Worm (Caenorhabditis elegans) whole organism, late embryonic: ENCODE measurements around the gene C01G5.25.

Experiments
- C38D4.7 ChIP-seq: fragments of 200-800 bp; sonication (Bioruptor generic); optimal IDR thresholded peaks from 2 replicates; lab custom pipeline; 2018; ENCODE audit warnings: mild to moderate bottlenecking, missing genetic modification characterization, moderate library complexity, missing compliant biosample characterization
- K02D7.2 ChIP-seq: sonication (generic microtip); optimal IDR thresholded peaks from 2 replicates; lab custom pipeline; 2017; ENCODE audit warnings: mild to moderate bottlenecking, missing genetic modification characterization, missing compliant biosample characterization
- K09A11.1 ChIP-seq: sonication (generic microtip); optimal IDR thresholded peaks from 2 replicates; lab custom pipeline; 2017; ENCODE audit warnings: antibody characterized with exemption, mild to moderate bottlenecking, missing genetic modification characterization, missing compliant biosample characterization; ENCODE audit not compliant: insufficient read depth
- T23F11.4 ChIP-seq: fragments of 200-800 bp; sonication (Bioruptor generic); optimal IDR thresholded peaks from 2 replicates; lab custom pipeline; 2018; ENCODE audit warnings: mild to moderate bottlenecking, missing genetic modification characterization, missing compliant biosample characterization
- ama-1 ChIP-seq: fragments of 150-350 bp; optimal IDR thresholded peaks from 2 replicates; lab custom pipeline; 2014
- ceh-14 ChIP-seq: sonication (generic microtip); optimal IDR thresholded peaks from 2 replicates; lab custom pipeline; 2016; ENCODE audit warnings: missing genotype, missing genetic modification characterization, missing compliant biosample characterization
- ceh-18 ChIP-seq: sonication (generic microtip); optimal IDR thresholded peaks from 2 replicates; lab custom pipeline; 2016; ENCODE audit warnings: missing genetic modification characterization, missing compliant biosample characterization
- ceh-19 ChIP-seq: fragments of 200-800 bp; sonication (Bioruptor generic); optimal IDR thresholded peaks from 2 replicates; lab custom pipeline; 2018; ENCODE audit warnings: mild to moderate bottlenecking, missing genetic modification characterization, missing compliant biosample characterization
- ceh-2 ChIP-seq: sonication (generic microtip); optimal IDR thresholded peaks from 2 replicates; lab custom pipeline; 2016; ENCODE audit warnings: missing genotype, missing genetic modification characterization, missing compliant biosample characterization
- ceh-22 ChIP-seq: sonication (generic microtip); optimal IDR thresholded peaks from 2 replicates; lab custom pipeline; 2017; ENCODE audit warnings: missing biosample characterization, missing genetic modification characterization
- ceh-30 ChIP-seq: fragments of 150-350 bp; optimal IDR thresholded peaks from 2 replicates; lab custom pipeline; 2014; ENCODE audit warnings: missing biosample characterization, missing genetic modification characterization
- ceh-48 ChIP-seq: sonication (generic microtip); optimal IDR thresholded peaks from 2 replicates; lab custom pipeline; 2016; ENCODE audit warnings: missing genetic modification characterization, inconsistent platforms, missing compliant biosample characterization
- ceh-9 ChIP-seq: sonication (generic microtip); optimal IDR thresholded peaks from 2 replicates; lab custom pipeline; 2016; ENCODE audit warnings: mild to moderate bottlenecking, missing genetic modification characterization, inconsistent platforms, missing compliant biosample characterization
- dve-1 ChIP-seq: sonication (generic microtip); optimal IDR thresholded peaks from 2 replicates; lab custom pipeline; 2017; ENCODE audit warnings: antibody characterized with exemption, mild to moderate bottlenecking, missing genetic modification characterization, missing compliant biosample characterization
- elt-2 ChIP-seq: sonication (generic microtip); optimal IDR thresholded peaks from 2 replicates; lab custom pipeline; 2016; ENCODE audit warnings: missing genetic modification reagents, missing genetic modification characterization, missing compliant biosample characterization
- elt-4 ChIP-seq: sonication (generic microtip); optimal IDR thresholded peaks from 2 replicates; lab custom pipeline; 2016; ENCODE audit warnings: missing genetic modification characterization, missing compliant biosample characterization
- ets-4 ChIP-seq: sonication (generic microtip); optimal IDR thresholded peaks from 2 replicates; lab custom pipeline; 2016; ENCODE audit warnings: missing genetic modification characterization, missing compliant biosample characterization
- eyg-1 ChIP-seq: sonication (generic microtip); optimal IDR thresholded peaks from 2 replicates; lab custom pipeline; 2016; ENCODE audit warnings: missing genotype, missing genetic modification characterization, missing compliant biosample characterization
- gmeb-2 ChIP-seq: sonication (generic microtip); optimal IDR thresholded peaks from 2 replicates; lab custom pipeline; 2016; ENCODE audit warnings: missing genetic modification characterization, inconsistent platforms, missing compliant biosample characterization
- hlh-13 ChIP-seq: fragments of 200-800 bp; sonication (Bioruptor generic); optimal IDR thresholded peaks from 2 replicates; lab custom pipeline; 2018; ENCODE audit warnings: mild to moderate bottlenecking, missing genetic modification characterization, missing compliant biosample characterization
- hlh-15 ChIP-seq: sonication (generic microtip); optimal IDR thresholded peaks from 2 replicates; lab custom pipeline; 2016; ENCODE audit warnings: missing genetic modification characterization, missing compliant biosample characterization
- hlh-6 ChIP-seq: sonication (generic microtip); optimal IDR thresholded peaks from 2 replicates; lab custom pipeline; 2016; ENCODE audit warnings: missing genotype, missing genetic modification characterization, missing compliant biosample characterization
- hlh-8 ChIP-seq: sonication (generic microtip); optimal IDR thresholded peaks from 2 replicates; lab custom pipeline; 2016; ENCODE audit warnings: missing genotype, missing genetic modification characterization, missing compliant biosample characterization
- lim-6 ChIP-seq: sonication (generic microtip); optimal IDR thresholded peaks from 2 replicates; lab custom pipeline; 2016; ENCODE audit warnings: missing genetic modification characterization, missing compliant biosample characterization
- lin-11 ChIP-seq: fragments of 200-800 bp; sonication (Bioruptor generic); optimal IDR thresholded peaks from 2 replicates; lab custom pipeline; 2018; ENCODE audit warnings: mild to moderate bottlenecking, missing genetic modification characterization, missing compliant biosample characterization
- mec-3 ChIP-seq: sonication (generic microtip); optimal IDR thresholded peaks from 2 replicates; lab custom pipeline; 2016; ENCODE audit warnings: borderline replicate concordance, missing genetic modification characterization, missing compliant biosample characterization
- npax-4 ChIP-seq: sonication (generic microtip); optimal IDR thresholded peaks from 2 replicates; lab custom pipeline; 2016; ENCODE audit warnings: missing genetic modification characterization, missing compliant biosample characterization
- odd-2 ChIP-seq: sonication (generic microtip); optimal IDR thresholded peaks from 2 replicates; lab custom pipeline; 2017; ENCODE audit warnings: antibody characterized with exemption, mild to moderate bottlenecking, missing genetic modification characterization, missing compliant biosample characterization
- pag-3 ChIP-seq: sonication (generic microtip); optimal IDR thresholded peaks from 2 replicates; lab custom pipeline; 2016; ENCODE audit warnings: missing compliant biosample characterization, missing genetic modification characterization, borderline replicate concordance
- pat-9 ChIP-seq: fragments of 200-800 bp; sonication (Bioruptor generic); optimal IDR thresholded peaks from 2 replicates; lab custom pipeline; 2018; ENCODE audit warnings: mild to moderate bottlenecking, missing genetic modification characterization, moderate library complexity, missing compliant biosample characterization
- pax-1 ChIP-seq: fragments of 150-350 bp; optimal IDR thresholded peaks from 2 replicates; lab custom pipeline; 2014; ENCODE audit warnings: missing biosample characterization, missing genetic modification characterization
- pha-2 ChIP-seq: sonication (generic microtip); optimal IDR thresholded peaks from 2 replicates; lab custom pipeline; 2017; ENCODE audit warnings: mild to moderate bottlenecking, missing genetic modification characterization, missing compliant biosample characterization
- pros-1 ChIP-seq: fragments of 150-350 bp; optimal IDR thresholded peaks from 2 replicates; lab custom pipeline; 2014; ENCODE audit warnings: missing biosample characterization, missing genetic modification reagents, missing genetic modification characterization
- ref-2 ChIP-seq: sonication (generic microtip); optimal IDR thresholded peaks from 2 replicates; lab custom pipeline; 2016; ENCODE audit warnings: missing genetic modification characterization, missing compliant biosample characterization
- syd-9 ChIP-seq: sonication (generic microtip); optimal IDR thresholded peaks from 2 replicates; lab custom pipeline; 2016; ENCODE audit warnings: mild to moderate bottlenecking, missing genetic modification characterization, moderate library complexity, missing compliant biosample characterization
- tbx-7 ChIP-seq: sonication (generic microtip); optimal IDR thresholded peaks from 2 replicates; lab custom pipeline; 2016; ENCODE audit warnings: missing genotype, missing genetic modification characterization, missing compliant biosample characterization
- ttx-3 ChIP-seq: sonication (generic microtip); optimal IDR thresholded peaks from 2 replicates; lab custom pipeline; 2016; ENCODE audit warnings: missing genetic modification reagents, missing genetic modification characterization, missing compliant biosample characterization
- unc-3 ChIP-seq, 2 experiments: fragments of 200-800 bp in 1 of 2; sonication (Bioruptor generic) in 1 of 2; sonication (generic microtip) in 1 of 2; conservative IDR thresholded peaks in 1 of 2; optimal IDR thresholded peaks in 1 of 2; 2 replicates each; pipeline versions ENCODE4 v1.3.6 to Lab custom; 2016 to 2022; ENCODE audit warnings: missing compliant biosample characterization in 2 of 2, missing genetic modification characterization in 2 of 2, missing genetic modification reagents in 1 of 2
- zip-5 ChIP-seq: sonication (generic microtip); optimal IDR thresholded peaks from 2 replicates; lab custom pipeline; 2016; ENCODE audit warnings: missing genetic modification characterization, missing compliant biosample characterization

C01G5.25 gene

DNA sequence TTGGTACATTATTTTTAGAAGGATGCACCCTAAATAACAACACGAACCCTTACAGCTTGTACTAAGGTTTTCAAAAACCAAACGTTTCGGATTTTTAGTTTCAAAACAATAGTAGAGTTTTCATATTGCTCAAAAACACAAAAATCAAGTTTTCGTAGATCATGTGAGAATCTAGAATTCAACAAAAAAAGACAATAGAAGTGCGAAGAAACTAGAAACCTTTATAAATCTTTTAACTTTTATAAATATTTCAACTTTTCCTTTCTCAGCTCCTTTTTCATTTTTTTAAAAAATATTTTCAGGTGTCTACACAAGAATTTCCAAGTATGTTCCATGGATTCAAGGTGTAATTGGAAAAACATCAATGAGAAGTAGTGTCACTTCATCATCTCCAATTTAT, 18.9 kb downstream of the C01G5.25 start, which contains the start of gene best-9:
TSS of gene best-9 (plus strand) at position 301 of the 400 bp plus-strand sequence.
- no peak for TF ChIP-seq ceh-18 (tag; lab: Kevin White, UChicago)
- TF ChIP-seq ceh-14 (tag; lab: Kevin White, UChicago) = no peak
- no peak for TF ChIP-seq syd-9 (tag; lab: Kevin White, UChicago)
- no peak for TF ChIP-seq ceh-2
- no peak for TF ChIP-seq pha-2 (tag; lab: Kevin White, UChicago)
- TF ChIP-seq ceh-30 (tag; lab: Kevin White, UChicago) = no peak
- no peak for TF ChIP-seq hlh-8
- TF ChIP-seq dve-1 (tag; lab: Kevin White, UChicago) = no peak

DNA sequence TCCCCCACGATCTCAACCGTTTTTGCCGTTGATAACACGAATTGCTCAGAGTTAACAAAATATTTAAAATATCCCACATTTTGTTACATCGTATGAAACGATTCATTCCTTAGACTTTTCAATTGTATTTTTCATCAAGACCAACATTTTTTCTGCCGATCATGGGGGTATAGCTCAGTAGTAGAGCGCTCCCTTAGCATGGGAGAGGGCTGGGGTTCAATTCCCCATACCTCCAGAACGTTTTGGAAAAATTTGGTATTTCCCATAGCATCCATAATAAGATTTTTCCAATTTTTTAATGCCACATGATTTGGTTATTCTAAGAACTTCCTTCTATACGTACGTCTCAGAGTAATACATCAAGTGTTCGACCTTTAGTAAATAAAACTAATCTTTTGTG, 20.6 kb downstream of the C01G5.25 start:
- TF ChIP-seq pros-1 (tag; lab: Kevin White, UChicago) = no peak
- no peak for TF ChIP-seq ref-2
- TF ChIP-seq ceh-22 (tag; lab: Kevin White, UChicago) = no peak
- TF ChIP-seq unc-3 (GFP tag; conservative IDR thresholded peaks at IDR 0.05; lab: Robert Waterston, UW) = no peak
- TF ChIP-seq unc-3 (tag; optimal IDR thresholded peaks at IDR 0.05; lab: Kevin White, UChicago) = no peak
- TF ChIP-seq pax-1 (tag; lab: Kevin White, UChicago) = no peak
- TF ChIP-seq ttx-3 (tag; lab: Kevin White, UChicago) = no peak
- TF ChIP-seq npax-4 = no peak
- no peak for TF ChIP-seq ceh-18 (tag; lab: Kevin White, UChicago)
- TF ChIP-seq tbx-7 (tag; lab: Kevin White, UChicago) = no peak
- TF ChIP-seq elt-2 = no peak
- no peak for TF ChIP-seq ceh-30 (tag; lab: Kevin White, UChicago)
- no peak for TF ChIP-seq odd-2 (tag; lab: Kevin White, UChicago)
- TF ChIP-seq pag-3 = no peak
- no peak for TF ChIP-seq K09A11.1 (tag; lab: Kevin White, UChicago)
- no peak for TF ChIP-seq lim-6 (tag; lab: Kevin White, UChicago)
- no peak for TF ChIP-seq eyg-1 (tag; lab: Kevin White, UChicago)
- no peak for TF ChIP-seq C38D4.7 (GFP tag; lab: Kevin White, UChicago)
- TF ChIP-seq ceh-19 = no peak

DNA sequence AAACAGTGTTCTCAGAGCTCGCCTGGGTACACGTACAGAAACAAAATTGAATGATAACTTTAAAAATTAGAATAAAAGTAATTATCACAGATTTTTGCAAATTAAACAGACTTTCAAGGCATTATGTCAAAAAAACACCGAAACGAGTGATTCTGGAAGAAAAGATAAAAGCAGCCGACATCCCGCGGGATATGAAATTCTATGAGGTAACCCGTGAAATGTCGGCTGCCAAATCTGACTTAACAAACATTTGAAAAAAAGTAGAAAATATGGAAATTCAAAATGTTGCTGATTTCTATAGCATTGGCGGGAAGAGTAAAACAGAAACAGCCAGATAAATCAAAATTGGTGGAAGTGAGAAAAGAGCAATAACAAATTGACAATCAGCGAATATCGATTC, 24.1 kb downstream of the C01G5.25 start:
- TF ChIP-seq mec-3 (tag; lab: Kevin White, UChicago) = no peak
- no peak for TF ChIP-seq ama-1 (lab: Kevin White, UChicago)

DNA sequence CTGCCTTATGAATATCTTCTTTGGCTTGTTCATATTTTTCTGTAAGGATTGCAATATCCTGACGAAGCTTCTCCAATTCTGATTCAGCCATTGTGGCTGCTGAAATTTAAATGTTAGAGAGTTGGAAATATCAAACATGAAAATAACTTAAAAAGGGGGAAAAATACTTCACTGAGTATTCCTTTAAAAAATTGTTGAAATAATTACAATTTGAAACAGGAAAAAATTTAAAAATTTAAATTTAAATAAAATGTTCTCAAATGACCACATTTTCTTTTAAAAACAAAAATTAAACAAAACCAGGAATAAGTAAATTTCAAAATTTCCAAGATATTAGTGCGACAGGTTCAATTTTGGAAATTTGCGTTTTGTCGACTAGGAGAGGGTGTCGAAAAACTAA, 30.8 kb downstream of the C01G5.25 start, which contains the start of gene bicd-1:
TSS of gene bicd-1 (minus strand) at position 101 of the 400 bp plus-strand sequence.
- TF ChIP-seq lin-11 = no peak
- no peak for TF ChIP-seq pat-9 (tag; lab: Kevin White, UChicago)

DNA sequence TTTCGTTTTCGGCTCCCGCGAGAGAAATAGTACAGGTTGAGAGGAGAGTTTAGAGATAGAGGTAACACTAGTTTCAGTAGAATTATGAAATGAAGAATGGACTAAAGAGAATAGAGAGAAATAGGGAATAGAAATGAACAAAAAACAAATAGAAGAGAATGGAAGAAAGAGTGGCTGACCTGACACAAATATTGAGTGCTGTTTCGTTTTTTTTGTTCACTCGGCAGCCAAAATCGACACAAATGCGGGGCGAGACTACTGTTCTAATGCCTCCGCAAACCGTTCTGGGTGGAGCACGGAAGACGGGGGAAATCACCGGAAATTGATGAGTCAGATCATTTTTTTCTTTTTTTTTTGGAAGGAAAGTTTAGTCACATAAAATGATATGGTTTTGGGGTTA, 31.2 kb downstream of the C01G5.25 start:
- TF ChIP-seq npax-4 (no peak), hlh-6 (tag; lab: Kevin White, UChicago) (no peak), hlh-15 (tag; lab: Kevin White, UChicago) (no peak), ceh-48 (tag; lab: Kevin White, UChicago) (no peak), elt-4 (tag; lab: Kevin White, UChicago) (no peak), ref-2 (no peak), ets-4 (tag; lab: Kevin White, UChicago) (no peak), ama-1 (lab: Kevin White, UChicago) (no peak), ceh-9 (tag; lab: Kevin White, UChicago) (no peak), zip-5 (tag; lab: Kevin White, UChicago) (no peak), K02D7.2 (tag; lab: Kevin White, UChicago) (no peak), pax-1 (tag; lab: Kevin White, UChicago) (no peak), odd-2 (tag; lab: Kevin White, UChicago) (no peak), syd-9 (tag; lab: Kevin White, UChicago) (no peak), gmeb-2 (tag; lab: Kevin White, UChicago) (no peak), T23F11.4 (GFP tag; lab: Kevin White, UChicago) (no peak), ceh-19 (no peak), hlh-13 (GFP tag; lab: Kevin White, UChicago) (no peak)
